Worm (Caenorhabditis elegans): Measurements from ENCODE around the gene rpc-1.

DNA sequence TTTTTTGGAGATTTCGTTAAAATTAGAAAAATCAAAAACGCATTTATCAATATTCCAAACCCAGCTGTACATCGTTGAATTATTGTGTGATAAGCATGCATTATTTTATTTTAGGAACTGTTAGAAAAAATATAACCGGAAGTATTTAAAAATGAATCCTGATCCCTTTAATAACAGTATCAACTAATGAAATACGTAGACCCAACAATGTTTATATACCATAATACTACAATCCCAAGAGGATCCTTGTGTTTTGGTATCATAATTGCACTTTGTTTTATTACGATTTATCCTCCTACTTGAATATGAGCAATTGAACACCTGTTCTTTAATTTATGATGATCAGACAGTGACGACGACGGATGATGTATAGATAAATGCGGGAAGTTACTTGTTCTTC, 21.2 kb upstream of the rpc-1 start, which contains the start of gene str-249:
- TF ChIP-seq lin-39 (tag; optimal IDR thresholded peaks at IDR 0.05), result no peak
- TF ChIP-seq elt-3 (tag; optimal IDR thresholded peaks at IDR 0.05), result no peak
- no peak for TF ChIP-seq aly-2 (tag; optimal IDR thresholded peaks at IDR 0.05)
- no peak for TF ChIP-seq ceh-28 (tag; optimal IDR thresholded peaks at IDR 0.05)
- TF ChIP-seq ztf-11 (tag; optimal IDR thresholded peaks at IDR 0.05), result no peak
- TF ChIP-seq fkh-10 (GFP tag; optimal IDR thresholded peaks at IDR 0.05), result no peak
- no peak for TF ChIP-seq snpc-4 (tag; optimal IDR thresholded peaks at IDR 0.05)
- TF ChIP-seq daf-12 (tag; optimal IDR thresholded peaks at IDR 0.05), result no peak
